Worm (Caenorhabditis elegans) whole organism, L4 larva: ENCODE measurements around the gene amph-1.

ENCODE experiments used
- F10B5.3 ChIP-seq: sonication (generic microtip); optimal IDR thresholded peaks from 2 replicates; lab custom pipeline; 2016; ENCODE audit warnings: mild to moderate bottlenecking, missing genetic modification characterization, missing compliant biosample characterization
- F37D6.2 ChIP-seq: sonication (generic microtip); optimal IDR thresholded peaks from 2 replicates; lab custom pipeline; 2016; ENCODE audit warnings: mild to moderate bottlenecking, missing genetic modification characterization, missing compliant biosample characterization
- F44E2.7 ChIP-seq: fragments of 200-800 bp; sonication (Bioruptor generic); IDR thresholded peaks from 2 replicates; pipeline ENCODE4 v2.1.2; 2022; ENCODE audit warnings: missing genetic modification characterization, missing compliant biosample characterization
- R02D3.7 ChIP-seq: fragments of 150-350 bp; sonication (generic microtip); optimal IDR thresholded peaks from 3 replicates; lab custom pipeline; 2014; ENCODE audit warnings: missing biosample characterization, missing genetic modification characterization
- T20F7.1 ChIP-seq: fragments of 200-800 bp; sonication (Bioruptor generic); optimal IDR thresholded peaks from 2 replicates; lab custom pipeline; 2018; ENCODE audit warnings: mild to moderate bottlenecking, missing genetic modification characterization, missing compliant biosample characterization
- T26A8.4 ChIP-seq: fragments of 200-800 bp; sonication (Bioruptor generic); IDR thresholded peaks from 2 replicates; pipeline ENCODE4 v1.3.6; 2022; ENCODE audit warnings: missing genetic modification characterization, missing compliant biosample characterization
- Y75B8A.6 ChIP-seq: fragments of 200-800 bp; sonication (Bioruptor generic); IDR thresholded peaks from 2 replicates; pipeline ENCODE4 v1.3.6; 2022; ENCODE audit warnings: missing genetic modification reagents, missing genetic modification characterization, missing compliant biosample characterization
- ZK337.2 ChIP-seq: fragments of 200-800 bp; sonication (Bioruptor generic); IDR thresholded peaks from 2 replicates; pipeline ENCODE4 v1.3.6; 2022; ENCODE audit warnings: missing genetic modification reagents, missing genetic modification characterization, missing compliant biosample characterization
- aha-1 ChIP-seq: fragments of 150-350 bp; peaks from one replicate; lab custom pipeline; 2014; ENCODE audit warnings: missing biosample characterization, missing genetic modification characterization
- aly-2 ChIP-seq: sonication (generic microtip); optimal IDR thresholded peaks from 2 replicates; lab custom pipeline; 2018; ENCODE audit warnings: missing biosample characterization, missing genetic modification characterization
- ama-1 ChIP-seq: fragments of 150-350 bp; optimal IDR thresholded peaks from 2 replicates; lab custom pipeline; 2014; ENCODE audit warnings: inconsistent platforms, mixed read lengths
- arid-1 ChIP-seq: fragments of 200-800 bp; sonication (Bioruptor generic); conservative IDR thresholded peaks from 2 replicates; pipeline ENCODE4 v1.3.6; 2022; ENCODE audit warnings: missing genetic modification reagents, missing genetic modification characterization, missing compliant biosample characterization
- attf-4 ChIP-seq: sonication (generic microtip); optimal IDR thresholded peaks from 3 replicates; lab custom pipeline; 2017; ENCODE audit warnings: missing biosample characterization, missing genetic modification characterization
- ceh-32 ChIP-seq: sonication (generic microtip); optimal IDR thresholded peaks from 2 replicates; lab custom pipeline; 2016; ENCODE audit warnings: mild to moderate bottlenecking, missing genetic modification characterization, missing compliant biosample characterization; ENCODE audit not compliant: poor library complexity
- ceh-44 ChIP-seq: fragments of 200-800 bp; sonication (Bioruptor generic); IDR thresholded peaks from 2 replicates; pipeline ENCODE4 v1.3.6; 2022; ENCODE audit warnings: missing genetic modification reagents, missing genetic modification characterization, missing compliant biosample characterization
- ceh-82 ChIP-seq: sonication (generic microtip); optimal IDR thresholded peaks from 2 replicates; lab custom pipeline; 2017; ENCODE audit warnings: missing biosample characterization, missing genetic modification characterization
- daf-12 ChIP-seq: fragments of 150-350 bp; optimal IDR thresholded peaks from 2 replicates; lab custom pipeline; 2014; ENCODE audit warnings: missing biosample characterization, missing genetic modification reagents, missing genetic modification characterization
- daf-19 ChIP-seq: fragments of 200-800 bp; sonication (Bioruptor generic); conservative IDR thresholded peaks from 2 replicates; pipeline ENCODE4 v1.3.6; 2022; ENCODE audit warnings: missing genetic modification characterization, missing compliant biosample characterization
- dmd-8 ChIP-seq: fragments of 200-800 bp; sonication (Bioruptor generic); IDR thresholded peaks from 2 replicates; pipeline ENCODE4 v1.3.6; 2022; ENCODE audit warnings: missing genetic modification characterization, missing compliant biosample characterization
- dmd-9 ChIP-seq: fragments of 200-800 bp; sonication (Bioruptor generic); IDR thresholded peaks from 2 replicates; pipeline ENCODE4 v1.3.6; 2022; ENCODE audit warnings: missing genetic modification reagents, missing genetic modification characterization, missing compliant biosample characterization
- dpl-1 ChIP-seq: fragments of 150-350 bp; optimal IDR thresholded peaks from 2 replicates; lab custom pipeline; 2014; ENCODE audit warnings: missing biosample characterization, missing genetic modification reagents, missing genetic modification characterization
- dve-1 ChIP-seq: sonication (generic microtip); optimal IDR thresholded peaks from 2 replicates; lab custom pipeline; 2017; ENCODE audit warnings: antibody characterized with exemption, mild to moderate bottlenecking, missing genetic modification characterization, missing compliant biosample characterization; ENCODE audit not compliant: insufficient read depth
- egl-27 ChIP-seq: sonication (generic microtip); optimal IDR thresholded peaks from 3 replicates; lab custom pipeline; 2017; ENCODE audit warnings: missing biosample characterization, missing genetic modification reagents, missing genetic modification characterization
- egl-43 ChIP-seq: fragments of 200-800 bp; sonication (Bioruptor generic); IDR thresholded peaks from 2 replicates; pipeline ENCODE4 v1.3.6; 2022; ENCODE audit warnings: missing genetic modification reagents, missing genetic modification characterization, missing compliant biosample characterization
- fos-1 ChIP-seq: fragments of 150-350 bp; optimal IDR thresholded peaks from 2 replicates; lab custom pipeline; 2014; ENCODE audit warnings: missing biosample characterization, missing genetic modification characterization
- gei-8 ChIP-seq: fragments of 200-800 bp; sonication (Bioruptor generic); optimal IDR thresholded peaks from 2 replicates; lab custom pipeline; 2018; ENCODE audit warnings: mild to moderate bottlenecking, missing genetic modification characterization, missing compliant biosample characterization
- hif-1 ChIP-seq, 2 experiments: sonication (generic microtip); optimal IDR thresholded peaks; 2 replicates each; lab custom pipeline; 2016 to 2017; ENCODE audit warnings: missing compliant biosample characterization in 2 of 2, missing genetic modification characterization in 2 of 2, missing genetic modification reagents in 2 of 2, missing genotype in 2 of 2, mild to moderate bottlenecking in 1 of 2
- lin-1 ChIP-seq: fragments of 200-800 bp; sonication (Bioruptor generic); IDR thresholded peaks from 2 replicates; pipeline ENCODE4 v1.3.6; 2022; ENCODE audit warnings: missing genetic modification reagents, missing genetic modification characterization, missing compliant biosample characterization
- lin-13 ChIP-seq: fragments of 150-350 bp; optimal IDR thresholded peaks from 2 replicates; lab custom pipeline; 2014; ENCODE audit warnings: missing biosample characterization, missing genetic modification reagents, missing genetic modification characterization
- lin-15B ChIP-seq: fragments of 150-350 bp; sonication (generic microtip); optimal IDR thresholded peaks from 3 replicates; lab custom pipeline; 2014; ENCODE audit warnings: missing biosample characterization, missing genetic modification characterization
- madf-5 ChIP-seq, 2 experiments: fragments of 200-800 bp; sonication (Bioruptor generic); IDR thresholded peaks; 2 replicates each; pipeline ENCODE4 v1.3.6; 2022; ENCODE audit warnings: missing compliant biosample characterization in 2 of 2, missing genetic modification characterization in 2 of 2
- madf-9 ChIP-seq: fragments of 200-800 bp; sonication (Bioruptor generic); conservative IDR thresholded peaks from 2 replicates; pipeline ENCODE4 v1.3.6; 2022; ENCODE audit warnings: missing genetic modification reagents, missing genetic modification characterization, missing compliant biosample characterization
- mxl-3 ChIP-seq: fragments of 200-800 bp; sonication (Bioruptor generic); optimal IDR thresholded peaks from 2 replicates; lab custom pipeline; 2018; ENCODE audit warnings: mild to moderate bottlenecking, missing genetic modification characterization, missing compliant biosample characterization
- nhr-237 ChIP-seq: sonication (generic microtip); optimal IDR thresholded peaks from 2 replicates; lab custom pipeline; 2017; ENCODE audit warnings: missing biosample characterization, missing genetic modification characterization
- nhr-25 ChIP-seq: sonication (generic microtip); optimal IDR thresholded peaks from 2 replicates; lab custom pipeline; 2017; ENCODE audit warnings: missing genetic modification characterization, mild to moderate bottlenecking, missing compliant biosample characterization, antibody characterized with exemption, moderate library complexity, borderline replicate concordance; ENCODE audit not compliant: insufficient read depth
- nhr-28 ChIP-seq: fragments of 150-350 bp; optimal IDR thresholded peaks from 2 replicates; lab custom pipeline; 2014; ENCODE audit warnings: missing biosample characterization, missing genetic modification characterization
- nhr-6 ChIP-seq: fragments of 150-350 bp; optimal IDR thresholded peaks from 2 replicates; lab custom pipeline; 2014; ENCODE audit warnings: missing biosample characterization, missing genetic modification characterization
- nhr-76 ChIP-seq: fragments of 150-350 bp; optimal IDR thresholded peaks from 2 replicates; lab custom pipeline; 2014; ENCODE audit warnings: missing biosample characterization, missing genetic modification characterization
- php-3 ChIP-seq: fragments of 200-800 bp; sonication (Bioruptor generic); IDR thresholded peaks from 2 replicates; pipeline ENCODE4 v1.3.6; 2022; ENCODE audit warnings: missing genetic modification reagents, missing genetic modification characterization, missing compliant biosample characterization
- saeg-2 ChIP-seq: fragments of 200-800 bp; sonication (Bioruptor generic); IDR thresholded peaks from 2 replicates; pipeline ENCODE4 v1.3.6; 2022; ENCODE audit warnings: missing genetic modification reagents, missing genetic modification characterization, missing compliant biosample characterization
- sdz-12 ChIP-seq: fragments of 200-800 bp; sonication (Bioruptor generic); optimal IDR thresholded peaks from 2 replicates; lab custom pipeline; 2018; ENCODE audit warnings: mild to moderate bottlenecking, missing genetic modification characterization, missing compliant biosample characterization
- set-16 ChIP-seq: fragments of 200-800 bp; sonication (Bioruptor generic); IDR thresholded peaks from 2 replicates; pipeline ENCODE4 v1.3.6; 2022; ENCODE audit warnings: missing genetic modification reagents, missing genetic modification characterization, missing compliant biosample characterization
- skn-1 ChIP-seq: fragments of 150-350 bp; optimal IDR thresholded peaks from 2 replicates; lab custom pipeline; 2014; ENCODE audit warnings: missing biosample characterization, missing genetic modification characterization
- snpc-1.2 ChIP-seq: fragments of 200-800 bp; sonication (Bioruptor generic); IDR thresholded peaks from 2 replicates; pipeline ENCODE4 v1.3.6; 2022; ENCODE audit warnings: missing genetic modification reagents, missing genetic modification characterization, missing compliant biosample characterization
- spr-1 ChIP-seq: sonication (generic microtip); optimal IDR thresholded peaks from 2 replicates; lab custom pipeline; 2016; ENCODE audit warnings: mild to moderate bottlenecking, missing genetic modification characterization, missing compliant biosample characterization
- tra-1 ChIP-seq: fragments of 200-800 bp; sonication (Bioruptor generic); IDR thresholded peaks from 2 replicates; pipeline ENCODE4 v1.3.6; 2022; ENCODE audit warnings: missing genetic modification reagents, missing genetic modification characterization, missing compliant biosample characterization
- vab-7 ChIP-seq: fragments of 200-800 bp; sonication (Bioruptor generic); IDR thresholded peaks from 2 replicates; pipeline ENCODE4 v1.3.6; 2022; ENCODE audit warnings: missing genetic modification reagents, missing genetic modification characterization, missing compliant biosample characterization
- zfp-2 ChIP-seq: sonication (generic microtip); optimal IDR thresholded peaks from 2 replicates; lab custom pipeline; 2016; ENCODE audit warnings: mild to moderate bottlenecking, missing genetic modification characterization, missing compliant biosample characterization
- zfp-3 ChIP-seq: fragments of 200-800 bp; sonication (Bioruptor generic); conservative IDR thresholded peaks from 2 replicates; pipeline ENCODE4 v1.3.6; 2022; ENCODE audit warnings: missing genetic modification reagents, missing genetic modification characterization, missing compliant biosample characterization
- zip-11 ChIP-seq: fragments of 200-800 bp; sonication (Bioruptor generic); IDR thresholded peaks from 2 replicates; pipeline ENCODE4 v1.3.6; 2022; ENCODE audit warnings: missing genetic modification characterization, missing compliant biosample characterization
- zip-2 ChIP-seq: fragments of 150-350 bp; optimal IDR thresholded peaks from 2 replicates; lab custom pipeline; 2014; ENCODE audit warnings: missing biosample characterization, missing genetic modification characterization
- ztf-11 ChIP-seq: fragments of 150-350 bp; optimal IDR thresholded peaks from 2 replicates; lab custom pipeline; 2014; ENCODE audit warnings: missing biosample characterization, missing genetic modification characterization
- ztf-7 ChIP-seq: fragments of 150-350 bp; optimal IDR thresholded peaks from 2 replicates; lab custom pipeline; 2014; ENCODE audit warnings: missing biosample characterization, missing genetic modification characterization

amph-1 gene

DNA sequence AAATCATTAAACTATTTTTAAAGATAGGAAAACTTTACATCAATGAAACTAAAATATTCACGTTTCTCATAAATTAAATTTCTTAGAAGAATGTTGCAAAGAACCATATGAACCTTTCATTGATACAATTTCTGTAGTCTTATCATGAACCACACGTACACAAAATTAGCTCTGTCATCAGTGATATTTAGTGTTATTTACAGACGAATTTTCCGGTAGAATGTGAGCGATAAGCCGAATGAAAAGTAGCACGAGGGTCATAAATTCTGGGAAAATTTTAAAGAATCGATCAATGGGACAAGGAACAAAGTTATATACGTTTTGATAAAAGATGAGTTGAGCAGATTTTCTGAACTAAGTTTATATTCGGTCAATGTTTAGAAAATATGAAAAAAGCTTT lies 28.9 kb upstream of the amph-1 start (continued):
- no peak for TF ChIP-seq T26A8.4
- TF ChIP-seq F10B5.3 = no peak
- no peak for TF ChIP-seq tra-1
- no peak for TF ChIP-seq nhr-76
- no peak for TF ChIP-seq fos-1 (tag; lab: Kevin White, UChicago)
- no peak for TF ChIP-seq zip-11 (GFP tag; lab: Robert Waterston, UW)
- TF ChIP-seq zfp-2 (tag; lab: Kevin White, UChicago) = no peak
- TF ChIP-seq dpl-1 (GFP tag; lab: Kevin White, UChicago) = no peak
- TF ChIP-seq ceh-32 (tag; lab: Kevin White, UChicago) = no peak
- no peak for TF ChIP-seq Y75B8A.6
- TF ChIP-seq saeg-2 = no peak
- TF ChIP-seq vab-7 (GFP tag; lab: Robert Waterston, UW) = no peak
- no peak for TF ChIP-seq madf-5 (GFP tag; IDR thresholded peaks at IDR 0.05; lab: Robert Waterston, UW)
- no peak for TF ChIP-seq nhr-25 (tag; lab: Kevin White, UChicago)
- TF ChIP-seq aly-2 (tag; lab: Kevin White, UChicago) = no peak
- TF ChIP-seq ztf-7 (tag; lab: Kevin White, UChicago) = no peak
- no peak for TF ChIP-seq R02D3.7 (tag; lab: Kevin White, UChicago)
- peak in 1 of 2 experiments; percentile 35 for TF ChIP-seq hif-1 (tag; optimal IDR thresholded peaks at IDR 0.05; lab: Kevin White, UChicago)
- no peak for TF ChIP-seq lin-13 (GFP tag; lab: Kevin White, UChicago)
- TF ChIP-seq egl-43 (GFP tag; lab: Robert Waterston, UW) = no peak
- TF ChIP-seq gei-8 (GFP tag; lab: Kevin White, UChicago) = no peak
- TF ChIP-seq ceh-82 (tag; lab: Kevin White, UChicago) = no peak
- TF ChIP-seq lin-15B (tag; lab: Kevin White, UChicago) = no peak
- peak; percentile 95 for TF ChIP-seq nhr-28 (tag; lab: Kevin White, UChicago)
- no peak for TF ChIP-seq zip-2 (tag; lab: Kevin White, UChicago)
- TF ChIP-seq arid-1 (GFP tag; lab: Robert Waterston, UW) = no peak
- TF ChIP-seq ama-1 (lab: Kevin White, UChicago) = no peak
- no peak for TF ChIP-seq spr-1 (tag; lab: Kevin White, UChicago)
- TF ChIP-seq T20F7.1 (GFP tag; lab: Kevin White, UChicago) = peak; percentile 17
- no peak for TF ChIP-seq madf-9 (GFP tag; lab: Robert Waterston, UW)
- peak; percentile 85 for TF ChIP-seq php-3
- TF ChIP-seq daf-19 = no peak
- no peak for TF ChIP-seq aha-1 (tag; lab: Kevin White, UChicago)
- TF ChIP-seq zfp-3 (GFP tag; lab: Robert Waterston, UW) = no peak
- TF ChIP-seq ceh-44 (GFP tag; lab: Robert Waterston, UW) = no peak
- TF ChIP-seq lin-1 = 0 out of 2 replicates have a peak, but pooled peaks have one; percentile 47
- no peak for TF ChIP-seq F37D6.2 (tag; lab: Kevin White, UChicago)
- no peak for TF ChIP-seq snpc-1.2 (GFP tag; lab: Robert Waterston, UW)
- TF ChIP-seq dmd-9 = no peak
- TF ChIP-seq attf-4 (tag; lab: Kevin White, UChicago) = no peak
- TF ChIP-seq dmd-8 (GFP tag; lab: Robert Waterston, UW) = no peak
- no peak for TF ChIP-seq sdz-12 (GFP tag; lab: Kevin White, UChicago)
- TF ChIP-seq dve-1 (tag; lab: Kevin White, UChicago) = peak; percentile 89
- TF ChIP-seq mxl-3 (GFP tag; lab: Kevin White, UChicago) = peak; percentile 7
- TF ChIP-seq F44E2.7 = no peak
- no peak for TF ChIP-seq ZK337.2
- TF ChIP-seq ztf-11 (tag; lab: Kevin White, UChicago) = no peak
- TF ChIP-seq set-16 (GFP tag; lab: Robert Waterston, UW) = no peak
- TF ChIP-seq egl-27 (tag; lab: Kevin White, UChicago) = no peak
- no peak for TF ChIP-seq nhr-6 (tag; lab: Kevin White, UChicago)
- no peak for TF ChIP-seq nhr-237 (tag; lab: Kevin White, UChicago)
- TF ChIP-seq skn-1 = no peak
- no peak for TF ChIP-seq daf-12
